Worm (Caenorhabditis elegans): ENCODE data around the gene sru-3.

DNA sequence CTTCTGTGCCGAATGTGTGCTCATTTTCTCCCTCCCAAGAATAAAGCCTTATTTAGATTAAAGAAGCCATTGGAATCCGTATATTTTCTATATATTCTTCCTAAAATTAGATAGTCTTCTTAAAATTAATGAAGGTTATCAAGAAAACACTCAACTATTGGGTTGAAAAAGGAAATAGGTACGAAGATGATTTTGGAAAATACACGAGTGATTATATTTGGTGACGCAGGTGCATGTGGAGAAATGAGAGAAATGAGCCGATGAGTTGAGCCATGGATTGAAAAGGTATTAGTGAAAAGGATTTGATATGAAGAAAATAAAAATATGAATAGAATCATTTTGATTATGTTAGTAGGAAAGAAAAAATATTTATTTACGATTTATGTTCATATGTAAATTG lies 15.5 kb upstream of the sru-3 start, which contains the start of gene cng-3:
- TF ChIP-seq ztf-29 (GFP tag; IDR thresholded peaks at IDR 0.05) (no peak), flt-1 (GFP tag; IDR thresholded peaks at IDR 0.05) (no peak), med-1 (GFP tag; optimal IDR thresholded peaks at IDR 0.05; ENCODE audit: insufficient read depth) (no peak), tab-1 (GFP tag; IDR thresholded peaks at IDR 0.05) (no peak), klf-2 (GFP tag; conservative IDR thresholded peaks at IDR 0.05) (no peak), T22C8.4 (GFP tag; IDR thresholded peaks at IDR 0.05) (no peak), ztf-23 (GFP tag; IDR thresholded peaks at IDR 0.05) (no peak), cog-1 (tag; optimal IDR thresholded peaks at IDR 0.05) (no peak)

Measured in whole organism, midembryonic.